Fruit fly (Drosophila melanogaster): ENCODE data around the gene SerRS-m.

Gene SerRS-m

dm6 chr3R:15347822-15348221, 7.4 kb downstream of the SerRS-m start, which contains the start of the genes CG42726 and CG42727:
TSS of gene CG42726 (plus strand) at chr3R:15348048.
TSS of gene CG42727 (plus strand) at chr3R:15348048.
- no peak for TF ChIP-seq usp (GFP tag; optimal IDR thresholded peaks at IDR 0.05)

- TF ChIP-seq pan (optimal IDR thresholded peaks at IDR 0.05) (no peak), Dll (optimal IDR thresholded peaks at IDR 0.05) (no peak), CG8478 (optimal IDR thresholded peaks at IDR 0.05) (no peak), usp (GFP tag; optimal IDR thresholded peaks at IDR 0.05) (no peak), EcR (GFP tag; optimal IDR thresholded peaks at IDR 0.05) (no peak), psq (optimal IDR thresholded peaks at IDR 0.05) (no peak)
Observed at dm6 chr3R:15350993-15351426, 10.5 kb downstream of the SerRS-m start, which contains the start of the genes Trs33 and Tmtc4. TSS of gene Trs33 (minus strand) at chr3R:15350995. TSS of gene Tmtc4 (plus strand) at chr3R:15351225.

- TF ChIP-seq Dll (optimal IDR thresholded peaks at IDR 0.05) (no peak), pan (optimal IDR thresholded peaks at IDR 0.05) (no peak), psq (optimal IDR thresholded peaks at IDR 0.05) (no peak), EcR (GFP tag; optimal IDR thresholded peaks at IDR 0.05) (no peak), usp (GFP tag; optimal IDR thresholded peaks at IDR 0.05) (no peak), CG8478 (optimal IDR thresholded peaks at IDR 0.05) (no peak)
Observed at dm6 chr3R:15354019-15354418, 13.6 kb downstream of the SerRS-m start.

- no peak for TF ChIP-seq CG8478 (optimal IDR thresholded peaks at IDR 0.05)
- no peak for TF ChIP-seq Dll (optimal IDR thresholded peaks at IDR 0.05)
- TF ChIP-seq EcR (GFP tag; optimal IDR thresholded peaks at IDR 0.05) = no peak
Observed at dm6 chr3R:15356152-15356551, 15.7 kb downstream of the SerRS-m start.

- TF ChIP-seq CG8478 (optimal IDR thresholded peaks at IDR 0.05) (peak; percentile 60), pan (optimal IDR thresholded peaks at IDR 0.05) (no peak), usp (GFP tag; optimal IDR thresholded peaks at IDR 0.05) (no peak), EcR (GFP tag; optimal IDR thresholded peaks at IDR 0.05) (no peak), Dll (optimal IDR thresholded peaks at IDR 0.05) (no peak)
Observed at dm6 chr3R:15356645-15357431, 16.4 kb downstream of the SerRS-m start, which contains the start of the genes Atg4b and Hibch. TSS of gene Atg4b (minus strand) at chr3R:15356924. TSS of gene Hibch (plus strand) at chr3R:15357229.

dm6 chr3R:15361490-15361889, 21.0 kb downstream of the SerRS-m start, which contains the start of the genes Cog2 and Trax:
TSS of gene Cog2 (minus strand) at chr3R:15361657.
TSS of gene Trax (plus strand) at chr3R:15361692.
- no peak for TF ChIP-seq CG8478 (optimal IDR thresholded peaks at IDR 0.05)
- TF ChIP-seq Dll (optimal IDR thresholded peaks at IDR 0.05) = no peak
- TF ChIP-seq pan (optimal IDR thresholded peaks at IDR 0.05) = no peak
- no peak for TF ChIP-seq EcR (GFP tag; optimal IDR thresholded peaks at IDR 0.05)
- no peak for TF ChIP-seq usp (GFP tag; optimal IDR thresholded peaks at IDR 0.05)
- no peak for TF ChIP-seq psq (optimal IDR thresholded peaks at IDR 0.05)

dm6 chr3R:15363608-15364007, 23.1 kb downstream of the SerRS-m start, which contains the start of gene CG6171:
TSS of gene CG6171 (minus strand) at chr3R:15363857.
- no peak for TF ChIP-seq usp (GFP tag; optimal IDR thresholded peaks at IDR 0.05)
- TF ChIP-seq EcR (GFP tag; optimal IDR thresholded peaks at IDR 0.05) = no peak
- TF ChIP-seq pan (optimal IDR thresholded peaks at IDR 0.05) = no peak
- TF ChIP-seq Dll (optimal IDR thresholded peaks at IDR 0.05) = no peak
- TF ChIP-seq CG8478 (optimal IDR thresholded peaks at IDR 0.05) = no peak
- TF ChIP-seq psq (optimal IDR thresholded peaks at IDR 0.05) = no peak

dm6 chr3R:15366839-15367238, 26.4 kb downstream of the SerRS-m start:
- TF ChIP-seq psq (optimal IDR thresholded peaks at IDR 0.05) (no peak), Dll (optimal IDR thresholded peaks at IDR 0.05) (no peak), CG8478 (optimal IDR thresholded peaks at IDR 0.05) (no peak), usp (GFP tag; optimal IDR thresholded peaks at IDR 0.05) (no peak), pan (optimal IDR thresholded peaks at IDR 0.05) (no peak), EcR (GFP tag; optimal IDR thresholded peaks at IDR 0.05) (no peak)

- TF ChIP-seq CG8478 (optimal IDR thresholded peaks at IDR 0.05) (no peak), Dll (optimal IDR thresholded peaks at IDR 0.05) (no peak), pan (optimal IDR thresholded peaks at IDR 0.05) (no peak), psq (optimal IDR thresholded peaks at IDR 0.05) (no peak), usp (GFP tag; optimal IDR thresholded peaks at IDR 0.05) (no peak), EcR (GFP tag; optimal IDR thresholded peaks at IDR 0.05) (no peak)
Observed at dm6 chr3R:15367477-15367876, 27.0 kb downstream of the SerRS-m start, which contains the start of gene CG34404. TSS of gene CG34404 (minus strand) at chr3R:15367665.

dm6 chr3R:15369742-15370141, 29.3 kb downstream of the SerRS-m start, which contains the start of gene CG14868:
TSS of gene CG14868 (minus strand) at chr3R:15369945.
- TF ChIP-seq EcR (GFP tag; optimal IDR thresholded peaks at IDR 0.05) (no peak), pan (optimal IDR thresholded peaks at IDR 0.05) (no peak), CG8478 (optimal IDR thresholded peaks at IDR 0.05) (no peak), Dll (optimal IDR thresholded peaks at IDR 0.05) (no peak), usp (GFP tag; optimal IDR thresholded peaks at IDR 0.05) (no peak), psq (optimal IDR thresholded peaks at IDR 0.05) (no peak)

dm6 chr3R:15371833-15372232, 31.4 kb downstream of the SerRS-m start, which contains the start of the genes Ccm3 and CG6136:
TSS of gene Ccm3 (plus strand) at chr3R:15371957.
TSS of gene CG6136 (minus strand) at chr3R:15372212.
- no peak for TF ChIP-seq CG8478 (optimal IDR thresholded peaks at IDR 0.05)
- no peak for TF ChIP-seq pan (optimal IDR thresholded peaks at IDR 0.05)
- TF ChIP-seq EcR (GFP tag; optimal IDR thresholded peaks at IDR 0.05) = no peak
- no peak for TF ChIP-seq usp (GFP tag; optimal IDR thresholded peaks at IDR 0.05)
- no peak for TF ChIP-seq psq (optimal IDR thresholded peaks at IDR 0.05)
- TF ChIP-seq Dll (optimal IDR thresholded peaks at IDR 0.05) = no peak

- TF ChIP-seq Dll (optimal IDR thresholded peaks at IDR 0.05) (no peak), pan (optimal IDR thresholded peaks at IDR 0.05) (no peak), CG8478 (optimal IDR thresholded peaks at IDR 0.05) (no peak), psq (optimal IDR thresholded peaks at IDR 0.05) (no peak), EcR (GFP tag; optimal IDR thresholded peaks at IDR 0.05) (no peak), usp (GFP tag; optimal IDR thresholded peaks at IDR 0.05) (no peak)
Observed at dm6 chr3R:15374397-15374796, 33.9 kb downstream of the SerRS-m start, which contains the start of gene Rbp. TSS of gene Rbp (plus strand) at chr3R:15374635.

Data from whole organism.